Worm (Caenorhabditis elegans): Measurements from ENCODE around the gene T21E8.4.

The T21E8.4 gene

ce11 chrX:10880509-10880908 is at the start of gene T21E8.4:
T21E8.4 (plus strand) TSS chrX:10880809.
- TF ChIP-seq ceh-34 (tag; optimal IDR thresholded peaks at IDR 0.05) (no peak), elt-2 (tag; optimal IDR thresholded peaks at IDR 0.05) (no peak), sox-4 (tag; optimal IDR thresholded peaks at IDR 0.05) (no peak), unc-86 (tag; optimal IDR thresholded peaks at IDR 0.05) (no peak), pat-9 (tag; optimal IDR thresholded peaks at IDR 0.05) (no peak)

DNA sequence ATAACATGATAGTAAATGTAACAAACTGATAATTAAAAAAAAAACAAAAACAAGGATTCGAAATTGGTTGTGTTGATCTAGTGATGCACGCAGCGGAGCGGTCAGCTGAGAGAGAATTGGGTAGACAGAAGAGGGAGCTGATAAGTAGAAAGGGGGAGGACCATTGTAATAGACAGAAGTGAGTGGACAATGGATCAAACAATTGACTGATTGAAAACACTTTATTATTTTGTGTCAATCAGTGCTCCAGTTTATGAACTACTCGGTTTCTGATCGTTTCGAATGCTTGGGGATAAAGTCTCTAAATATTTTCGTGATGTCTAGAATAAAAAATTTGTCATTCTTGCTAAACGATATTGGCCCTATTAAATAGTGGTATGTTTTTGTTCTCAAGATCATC is 46.0 kb upstream of the T21E8.4 start:
- TF ChIP-seq madf-2 (tag; optimal IDR thresholded peaks at IDR 0.05): no peak
- TF ChIP-seq unc-55 (GFP tag; optimal IDR thresholded peaks at IDR 0.05): peak; percentile 61

DNA sequence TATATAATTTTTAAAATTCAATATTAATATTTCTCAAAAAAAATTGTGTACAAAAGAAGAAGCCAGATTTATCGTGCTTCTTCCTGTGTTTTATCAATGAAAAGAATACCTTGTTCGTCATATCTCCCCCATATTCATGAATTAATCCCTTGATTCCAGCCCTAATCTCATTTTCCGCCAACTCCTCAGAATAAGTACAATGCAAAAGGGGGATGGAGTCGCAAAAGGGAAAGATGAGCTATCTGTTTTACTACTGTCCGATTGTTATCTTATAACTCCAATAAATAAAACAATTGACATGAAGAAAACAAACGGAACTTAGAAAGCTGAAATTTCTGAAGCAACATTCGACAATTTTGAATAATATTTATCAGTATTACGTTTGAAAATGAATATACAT is 43.0 kb upstream of the T21E8.4 start:
- TF ChIP-seq nfya-1 (tag; optimal IDR thresholded peaks at IDR 0.05) (no peak), T23F11.4 (GFP tag; optimal IDR thresholded peaks at IDR 0.05) (no peak), rnt-1 (tag; optimal IDR thresholded peaks at IDR 0.05) (no peak), sox-4 (tag; optimal IDR thresholded peaks at IDR 0.05) (no peak), ceh-34 (tag; optimal IDR thresholded peaks at IDR 0.05) (no peak), eyg-1 (tag; optimal IDR thresholded peaks at IDR 0.05) (no peak), nhr-232 (tag; optimal IDR thresholded peaks at IDR 0.05) (no peak), ceh-30 (tag; optimal IDR thresholded peaks at IDR 0.05) (no peak), odd-2 (tag; optimal IDR thresholded peaks at IDR 0.05) (no peak), che-1 (tag; optimal IDR thresholded peaks at IDR 0.05) (no peak), dve-1 (tag; optimal IDR thresholded peaks at IDR 0.05) (no peak), C38D4.7 (GFP tag; optimal IDR thresholded peaks at IDR 0.05) (no peak), ceh-31 (tag; optimal IDR thresholded peaks at IDR 0.05) (no peak)

- no peak for TF ChIP-seq madf-2 (tag; optimal IDR thresholded peaks at IDR 0.05)
- TF ChIP-seq ets-4 (tag; optimal IDR thresholded peaks at IDR 0.05): no peak
- no peak for TF ChIP-seq ceh-48 (tag; optimal IDR thresholded peaks at IDR 0.05)
- TF ChIP-seq C38D4.7 (GFP tag; optimal IDR thresholded peaks at IDR 0.05): no peak
- no peak for TF ChIP-seq fax-1 (tag; optimal IDR thresholded peaks at IDR 0.05)
- no peak for TF ChIP-seq mec-3 (tag; optimal IDR thresholded peaks at IDR 0.05; ENCODE audit: borderline replicate concordance)
- TF ChIP-seq ceh-18 (tag; optimal IDR thresholded peaks at IDR 0.05): no peak
- no peak for TF ChIP-seq che-1 (tag; optimal IDR thresholded peaks at IDR 0.05)
- no peak for TF ChIP-seq ceh-19 (GFP tag; optimal IDR thresholded peaks at IDR 0.05)
- no peak for TF ChIP-seq ceh-45 (GFP tag; IDR thresholded peaks at IDR 0.05)
- no peak for TF ChIP-seq unc-55 (GFP tag; optimal IDR thresholded peaks at IDR 0.05)
- TF ChIP-seq syd-9 (tag; optimal IDR thresholded peaks at IDR 0.05): no peak
- no peak for TF ChIP-seq sox-4 (tag; optimal IDR thresholded peaks at IDR 0.05)
- TF ChIP-seq tbx-2 (tag; optimal IDR thresholded peaks at IDR 0.05): no peak
- TF ChIP-seq sdc-2 (tag; optimal IDR thresholded peaks at IDR 0.05): no peak
- TF ChIP-seq pag-3 (tag; optimal IDR thresholded peaks at IDR 0.05; ENCODE audit: borderline replicate concordance): no peak
- TF ChIP-seq dve-1 (tag; optimal IDR thresholded peaks at IDR 0.05): no peak
- no peak for TF ChIP-seq gmeb-2 (tag; optimal IDR thresholded peaks at IDR 0.05)
- no peak for TF ChIP-seq ztf-16 (tag; optimal IDR thresholded peaks at IDR 0.05)
- TF ChIP-seq hlh-8 (tag; optimal IDR thresholded peaks at IDR 0.05): no peak
Observed at ce11 chrX:10838550-10838949, 42.1 kb upstream of the T21E8.4 start, which contains the start of gene plc-1. plc-1 (minus strand) TSS chrX:10838650.

- TF ChIP-seq nhr-11 (tag; optimal IDR thresholded peaks at IDR 0.05) (no peak), elt-2 (tag; optimal IDR thresholded peaks at IDR 0.05) (peak; percentile 87)
Observed at ce11 chrX:10844137-10844536, 36.5 kb upstream of the T21E8.4 start.

All from whole organism, late embryonic.